Fruit fly (Drosophila melanogaster) whole organism, embryonic: ENCODE data around the gene NijB.
A peak's percentile ranks its signal among the peaks of the same experiment; 100 is the strongest.

Experiments used
- Awh ChIP-seq: fragments of 200-800 bp; sonication (Bioruptor generic); IDR thresholded peaks from 2 replicates; pipeline ENCODE4, ENCODE4 v1.3.6; 2022; ENCODE audit warnings: missing biosample characterization, missing genetic modification characterization
- B-H2 ChIP-seq: fragments of 200-800 bp; sonication (Bioruptor generic); optimal IDR thresholded peaks from 2 replicates; lab custom pipeline; 2018; ENCODE audit warnings: missing biosample characterization, mild to moderate bottlenecking, missing genetic modification characterization
- BtbVII ChIP-seq: fragments of 200-800 bp; sonication (Bioruptor generic); optimal IDR thresholded peaks from 3 replicates; lab custom pipeline; 2017; ENCODE audit warnings: missing biosample characterization, mild to moderate bottlenecking, missing genetic modification characterization
- C15 ChIP-seq: fragments of 200-800 bp; sonication (Bioruptor generic); IDR thresholded peaks from 3 replicates; pipeline ENCODE4 v1.3.6; 2022; ENCODE audit warnings: missing biosample characterization, missing genetic modification characterization
- CG10147 ChIP-seq: fragments of 200-800 bp; sonication (Bioruptor generic); optimal IDR thresholded peaks from 2 replicates; lab custom pipeline; 2019; ENCODE audit warnings: missing biosample characterization, mild to moderate bottlenecking, missing genetic modification characterization, moderate library complexity
- CG11504 ChIP-seq: fragments of 200-800 bp; sonication (Bioruptor generic); optimal IDR thresholded peaks from 3 replicates; lab custom pipeline; 2019; ENCODE audit warnings: missing biosample characterization, mild to moderate bottlenecking, missing genetic modification characterization, moderate library complexity
- CG12236 ChIP-seq: fragments of 200-800 bp; sonication (Bioruptor generic); optimal IDR thresholded peaks from 2 replicates; lab custom pipeline; 2016; ENCODE audit warnings: missing biosample characterization, missing genetic modification characterization
- CG12769 ChIP-seq: fragments of 200-800 bp; sonication (Bioruptor generic); optimal IDR thresholded peaks from 2 replicates; lab custom pipeline; 2019; ENCODE audit warnings: missing biosample characterization, mild to moderate bottlenecking, missing genetic modification characterization, moderate library complexity
- CG13287 ChIP-seq: fragments of 200-800 bp; sonication (Bioruptor generic); IDR thresholded peaks from 2 replicates; pipeline ENCODE4 v1.3.6; 2022; ENCODE audit warnings: missing biosample characterization, missing genetic modification characterization; ENCODE audit not compliant: partially characterized antibody
- CG1529 ChIP-seq: fragments of 200-800 bp; sonication (Bioruptor generic); optimal IDR thresholded peaks from 3 replicates; lab custom pipeline; 2018; ENCODE audit warnings: missing biosample characterization, missing genetic modification characterization
- CG17385 ChIP-seq: fragments of 200-800 bp; sonication (Bioruptor generic); optimal IDR thresholded peaks from 3 replicates; lab custom pipeline; 2018; ENCODE audit warnings: missing biosample characterization, mild to moderate bottlenecking, missing genetic modification characterization
- CG1832 ChIP-seq: fragments of 200-800 bp; sonication (Bioruptor generic); optimal IDR thresholded peaks from 2 replicates; lab custom pipeline; 2017; ENCODE audit warnings: missing biosample characterization, mild to moderate bottlenecking, missing genetic modification characterization, inconsistent platforms
- CG2116 ChIP-seq: fragments of 200-800 bp; sonication (Bioruptor generic); optimal IDR thresholded peaks from 3 replicates; lab custom pipeline; 2018; ENCODE audit warnings: missing biosample characterization, mild to moderate bottlenecking, missing genetic modification characterization
- CG30020 ChIP-seq: fragments of 200-800 bp; optimal IDR thresholded peaks from 2 replicates; lab custom pipeline; 2019; ENCODE audit warnings: missing biosample characterization, mild to moderate bottlenecking, missing genetic modification characterization, moderate library complexity
- CG30431 ChIP-seq: fragments of 200-800 bp; sonication (Bioruptor generic); optimal IDR thresholded peaks from 2 replicates; lab custom pipeline; 2017; ENCODE audit warnings: missing biosample characterization, missing genetic modification characterization
- CG31365 ChIP-seq: fragments of 200-800 bp; sonication (Bioruptor generic); optimal IDR thresholded peaks from 2 replicates; lab custom pipeline; 2018; ENCODE audit warnings: missing biosample characterization, mild to moderate bottlenecking, missing genetic modification characterization
- CG31441 ChIP-seq: fragments of 200-800 bp; sonication (Bioruptor generic); IDR thresholded peaks from 2 replicates; pipeline ENCODE4 v1.3.6; 2022; ENCODE audit warnings: missing biosample characterization, missing genetic modification characterization
- CG3838 ChIP-seq: fragments of 200-800 bp; sonication (Bioruptor generic); optimal IDR thresholded peaks from 3 replicates; lab custom pipeline; 2016; ENCODE audit warnings: missing biosample characterization, missing genetic modification characterization
- CG4360 ChIP-seq: fragments of 200-800 bp; sonication (Bioruptor generic); IDR thresholded peaks from 2 replicates; pipeline ENCODE4 v1.3.6; 2022; ENCODE audit warnings: missing biosample characterization, missing genetic modification characterization
- CG4424 ChIP-seq: fragments of 200-800 bp; sonication (Bioruptor generic); optimal IDR thresholded peaks from 3 replicates; lab custom pipeline; 2016; ENCODE audit warnings: missing biosample characterization, missing genetic modification characterization
- CG4617 ChIP-seq: fragments of 200-800 bp; sonication (Bioruptor generic); optimal IDR thresholded peaks from 3 replicates; lab custom pipeline; 2016; ENCODE audit warnings: missing biosample characterization, missing genetic modification characterization, borderline replicate concordance
- CG7839 ChIP-seq: fragments of 200-800 bp; sonication (Bioruptor generic); optimal IDR thresholded peaks from 3 replicates; lab custom pipeline; 2018; ENCODE audit warnings: missing biosample characterization, mild to moderate bottlenecking, missing genetic modification characterization, moderate library complexity
- CkIIα-i1 ChIP-seq: fragments of 200-800 bp; sonication (Bioruptor generic); IDR thresholded peaks from 2 replicates; pipeline ENCODE4 v1.3.6; 2022; ENCODE audit warnings: missing biosample characterization, missing genetic modification characterization
- Deaf1 ChIP-seq: fragments of 200-800 bp; optimal IDR thresholded peaks from 3 replicates; lab custom pipeline; 2019; ENCODE audit warnings: missing biosample characterization, mild to moderate bottlenecking, missing genetic modification characterization, moderate library complexity
- Fer1 ChIP-seq: fragments of 200-800 bp; sonication (Bioruptor generic); optimal IDR thresholded peaks from 2 replicates; lab custom pipeline; 2017; ENCODE audit warnings: missing biosample characterization, mild to moderate bottlenecking, missing genetic modification characterization
- HmgD ChIP-seq: fragments of 200-800 bp; sonication (Bioruptor generic); optimal IDR thresholded peaks from 3 replicates; lab custom pipeline; 2016; ENCODE audit warnings: missing biosample characterization, missing genetic modification characterization
- Jarid2 ChIP-seq: fragments of 200-800 bp; sonication (Bioruptor generic); optimal IDR thresholded peaks from 3 replicates; lab custom pipeline; 2017; ENCODE audit warnings: mild to moderate bottlenecking, missing biosample characterization, missing genetic modification reagents, missing genetic modification characterization
- MBD-R2 ChIP-seq: fragments of 200-800 bp; sonication (Bioruptor generic); IDR thresholded peaks from 2 replicates; pipeline ENCODE4 v1.3.6; 2022; ENCODE audit warnings: missing biosample characterization, missing genetic modification characterization
- Mrtf ChIP-seq: fragments of 200-800 bp; sonication (Bioruptor generic); IDR thresholded peaks from 3 replicates; pipeline ENCODE4 v1.3.6; 2022; ENCODE audit warnings: missing biosample characterization, missing genetic modification characterization
- NC2α ChIP-seq: fragments of 200-800 bp; sonication (Bioruptor generic); optimal IDR thresholded peaks from 2 replicates; lab custom pipeline; 2016; ENCODE audit warnings: missing biosample characterization, missing genetic modification characterization
- YL-1 ChIP-seq: fragments of 200-800 bp; sonication (Bioruptor generic); optimal IDR thresholded peaks from 3 replicates; lab custom pipeline; 2017; ENCODE audit warnings: missing biosample characterization, mild to moderate bottlenecking, missing genetic modification characterization
- aop ChIP-seq: fragments of 200-800 bp; sonication (Bioruptor generic); IDR thresholded peaks from 2 replicates; pipeline ENCODE4 v1.3.6; 2022; ENCODE audit warnings: missing biosample characterization, missing genetic modification characterization
- ara ChIP-seq: fragments of 200-800 bp; sonication (Bioruptor generic); IDR thresholded peaks from 2 replicates; pipeline ENCODE4 v1.3.6; 2022; ENCODE audit warnings: missing biosample characterization, missing genetic modification characterization
- br ChIP-seq: fragments of >200 bp; optimal IDR thresholded peaks from 2 replicates; lab custom pipeline; 2017
- cg ChIP-seq: fragments of 200-800 bp; sonication (Bioruptor generic); optimal IDR thresholded peaks from 3 replicates; lab custom pipeline; 2019; ENCODE audit warnings: missing biosample characterization, mild to moderate bottlenecking, missing genetic modification characterization, moderate library complexity
- croc ChIP-seq: fragments of 200-800 bp; sonication (Bioruptor generic); conservative IDR thresholded peaks from 3 replicates; pipeline ENCODE4 v1.3.6; 2022; ENCODE audit warnings: missing biosample characterization, missing genetic modification characterization
- da ChIP-seq: fragments of 200-800 bp; sonication (Bioruptor generic); optimal IDR thresholded peaks from 2 replicates; lab custom pipeline; 2016; ENCODE audit warnings: missing biosample characterization, missing genetic modification characterization
- dati ChIP-seq: fragments of 200-800 bp; sonication (Bioruptor generic); IDR thresholded peaks from 2 replicates; pipeline ENCODE4 v1.3.6; 2022; ENCODE audit warnings: missing biosample characterization, missing genetic modification characterization
- dm ChIP-seq: fragments of 200-800 bp; sonication (Bioruptor generic); optimal IDR thresholded peaks from 3 replicates; lab custom pipeline; 2016; ENCODE audit warnings: missing biosample characterization, missing genetic modification characterization
- dmrt99B ChIP-seq: fragments of 200-800 bp; sonication (Bioruptor generic); optimal IDR thresholded peaks from 2 replicates; lab custom pipeline; 2018; ENCODE audit warnings: missing biosample characterization, mild to moderate bottlenecking, missing genetic modification characterization, moderate library complexity
- ftz-f1 ChIP-seq: fragments of 200-800 bp; sonication (Bioruptor generic); optimal IDR thresholded peaks from 2 replicates; lab custom pipeline; 2016; ENCODE audit warnings: missing biosample characterization, missing genetic modification characterization
- gsb-n ChIP-seq: fragments of 200-800 bp; sonication (Bioruptor generic); optimal IDR thresholded peaks from 3 replicates; lab custom pipeline; 2018; ENCODE audit warnings: missing biosample characterization, mild to moderate bottlenecking, missing genetic modification characterization
- knrl ChIP-seq: fragments of 200-800 bp; sonication (Bioruptor generic); IDR thresholded peaks from 3 replicates; pipeline ENCODE4 v1.3.6; 2022; ENCODE audit warnings: missing biosample characterization, missing genetic modification characterization; ENCODE audit not compliant: partially characterized antibody
- phol ChIP-seq: fragments of 200-800 bp; sonication (Bioruptor generic); optimal IDR thresholded peaks from 3 replicates; lab custom pipeline; 2018; ENCODE audit warnings: missing biosample characterization, mild to moderate bottlenecking, missing genetic modification characterization, moderate library complexity
- pnt ChIP-seq: fragments of 200-800 bp; sonication (Bioruptor generic); optimal IDR thresholded peaks from 3 replicates; lab custom pipeline; 2016; ENCODE audit warnings: missing biosample characterization, missing genetic modification characterization
- sim ChIP-seq: fragments of 200-800 bp; sonication (Bioruptor generic); IDR thresholded peaks from 2 replicates; pipeline ENCODE4 v1.3.6; 2022; ENCODE audit warnings: missing biosample characterization, missing genetic modification characterization
- sisA ChIP-seq: fragments of 200-800 bp; sonication (Bioruptor generic); IDR thresholded peaks from 2 replicates; pipeline ENCODE4 v1.3.6; 2022; ENCODE audit warnings: missing biosample characterization, missing genetic modification characterization
- slou ChIP-seq: fragments of 200-800 bp; sonication (Bioruptor generic); optimal IDR thresholded peaks from 3 replicates; lab custom pipeline; 2016; ENCODE audit warnings: missing biosample characterization, missing genetic modification characterization
- tgo ChIP-seq: fragments of 200-800 bp; sonication (Bioruptor generic); IDR thresholded peaks from 3 replicates; pipeline ENCODE4 v1.3.6; 2022; ENCODE audit warnings: missing biosample characterization, missing genetic modification characterization
- trh ChIP-seq: fragments of 200-800 bp; sonication (Bioruptor generic); optimal IDR thresholded peaks from 2 replicates; lab custom pipeline; 2016; ENCODE audit warnings: missing biosample characterization, missing genetic modification characterization
- unpg ChIP-seq: fragments of 200-800 bp; sonication (Bioruptor generic); optimal IDR thresholded peaks from 3 replicates; lab custom pipeline; 2018; ENCODE audit warnings: missing biosample characterization, mild to moderate bottlenecking, missing genetic modification characterization, moderate library complexity
- wdn ChIP-seq: fragments of 200-800 bp; sonication (Bioruptor generic); IDR thresholded peaks from 2 replicates; pipeline ENCODE4 v1.3.6; 2022; ENCODE audit warnings: missing biosample characterization, missing genetic modification characterization
- yki ChIP-seq: fragments of >200 bp; optimal IDR thresholded peaks from 3 replicates; lab custom pipeline; 2018

NijB gene

dm6 chr3L:18848436-18848835 is 43.7 kb upstream of the NijB start (continued):
- TF ChIP-seq tgo (GFP tag; lab: Robert Waterston, UW): no peak; the same call in 2 of the 3 replicates
- TF ChIP-seq CG1832 (GFP tag; lab: Kevin White, UChicago): no peak
- peak; percentile 66 for TF ChIP-seq phol
- peak; percentile 56 for TF ChIP-seq CG13287 (GFP tag; lab: Robert Waterston, UW)
- peak; percentile 65 for TF ChIP-seq CG12769 (tag; lab: Kevin White, UChicago)
- TF ChIP-seq unpg (GFP tag; lab: Kevin White, UChicago): peak; percentile 69
- TF ChIP-seq Awh (GFP tag; lab: Robert Waterston, UW): no peak
- peak; percentile 62 for TF ChIP-seq dmrt99B (tag; lab: Kevin White, UChicago)
- peak; percentile 21 for TF ChIP-seq CG31365
- TF ChIP-seq CG30431 (GFP tag; lab: Kevin White, UChicago): no peak
- peak; percentile 57 for TF ChIP-seq da (GFP tag; lab: Kevin White, UChicago)
- no peak for TF ChIP-seq pnt (GFP tag; lab: Kevin White, UChicago)
- peak; percentile 68 for TF ChIP-seq CG2116
- no peak for TF ChIP-seq aop (GFP tag; lab: Robert Waterston, UW)
- TF ChIP-seq HmgD (GFP tag; lab: Kevin White, UChicago): peak; percentile 65
- TF ChIP-seq MBD-R2: no peak
- no peak for TF ChIP-seq CG7839
- no peak for TF ChIP-seq cg
- TF ChIP-seq slou (GFP tag; lab: Kevin White, UChicago): peak; percentile 34
- TF ChIP-seq ftz-f1 (GFP tag; lab: Kevin White, UChicago): peak; percentile 83
- TF ChIP-seq Fer1 (GFP tag; lab: Kevin White, UChicago): peak; percentile 88
- no peak for TF ChIP-seq wdn (GFP tag; lab: Robert Waterston, UW)
- TF ChIP-seq B-H2 (GFP tag; lab: Kevin White, UChicago): peak; percentile 62
- no peak for TF ChIP-seq CkIIα-i1 (GFP tag; lab: Robert Waterston, UW)
- TF ChIP-seq YL-1 (GFP tag; lab: Kevin White, UChicago): no peak
- TF ChIP-seq CG10147 (GFP tag; lab: Kevin White, UChicago): peak; percentile 48
- TF ChIP-seq trh (GFP tag; lab: Kevin White, UChicago): peak; percentile 1
- TF ChIP-seq CG3838 (GFP tag; lab: Kevin White, UChicago): peak; percentile 10
- TF ChIP-seq BtbVII (GFP tag; lab: Kevin White, UChicago): peak; percentile 65
- TF ChIP-seq Deaf1 (tag; lab: Kevin White, UChicago): peak; percentile 40
- TF ChIP-seq CG1529 (GFP tag; lab: Kevin White, UChicago): peak; percentile 63
- no peak for TF ChIP-seq knrl (GFP tag; lab: Robert Waterston, UW)
- peak; percentile 32 for TF ChIP-seq CG4617 (GFP tag; lab: Kevin White, UChicago)
- TF ChIP-seq yki: no peak
- TF ChIP-seq CG12236 (GFP tag; lab: Kevin White, UChicago): peak; percentile 53
- no peak for TF ChIP-seq C15 (GFP tag; lab: Robert Waterston, UW)
- peak; percentile 70 for TF ChIP-seq CG31441 (GFP tag; lab: Robert Waterston, UW)
- TF ChIP-seq sim (GFP tag; lab: Robert Waterston, UW): no peak
- TF ChIP-seq croc (GFP tag; lab: Robert Waterston, UW): 0 out of 3 replicates have a peak, but pooled peaks have one; percentile 11
- no peak for TF ChIP-seq Mrtf
- TF ChIP-seq CG17385 (GFP tag; lab: Kevin White, UChicago): peak; percentile 47
- no peak for TF ChIP-seq sisA (GFP tag; lab: Robert Waterston, UW)
- TF ChIP-seq CG4424 (GFP tag; lab: Kevin White, UChicago): peak; percentile 70
- peak; percentile 77 for TF ChIP-seq dm (GFP tag; lab: Kevin White, UChicago)
- TF ChIP-seq br (lab: Kevin White, UChicago): no peak
- no peak for TF ChIP-seq dati
- peak; percentile 5 for TF ChIP-seq gsb-n (tag; lab: Kevin White, UChicago)
- TF ChIP-seq NC2α (GFP tag; lab: Kevin White, UChicago): peak; percentile 59
- TF ChIP-seq ara (GFP tag; lab: Robert Waterston, UW): no peak
- TF ChIP-seq Jarid2 (GFP tag; lab: Kevin White, UChicago): peak; percentile 65
- 0 out of 2 replicates have a peak, but pooled peaks have one; percentile 23 for TF ChIP-seq CG4360 (GFP tag; lab: Robert Waterston, UW)
- peak; percentile 12 for TF ChIP-seq CG30020 (tag; lab: Kevin White, UChicago)
- TF ChIP-seq CG11504 (tag; lab: Kevin White, UChicago): peak; percentile 71
